Worm (Caenorhabditis elegans) whole organism, L4/young adult: ENCODE data around the gene znf-207.

Source experiments
- W03F9.2 ChIP-seq: fragments of 150-350 bp; optimal IDR thresholded peaks from 2 replicates; lab custom pipeline; 2014; ENCODE audit warnings: missing biosample characterization, missing genetic modification characterization
- dao-5 ChIP-seq: sonication (generic microtip); optimal IDR thresholded peaks from 2 replicates; lab custom pipeline; 2016; ENCODE audit warnings: missing genotype, missing genetic modification characterization, moderate library complexity, missing compliant biosample characterization
- him-1 ChIP-seq: sonication (generic microtip); optimal IDR thresholded peaks from 2 replicates; lab custom pipeline; 2016; ENCODE audit warnings: missing genotype, missing genetic modification reagents, missing genetic modification characterization, missing compliant biosample characterization

DNA sequence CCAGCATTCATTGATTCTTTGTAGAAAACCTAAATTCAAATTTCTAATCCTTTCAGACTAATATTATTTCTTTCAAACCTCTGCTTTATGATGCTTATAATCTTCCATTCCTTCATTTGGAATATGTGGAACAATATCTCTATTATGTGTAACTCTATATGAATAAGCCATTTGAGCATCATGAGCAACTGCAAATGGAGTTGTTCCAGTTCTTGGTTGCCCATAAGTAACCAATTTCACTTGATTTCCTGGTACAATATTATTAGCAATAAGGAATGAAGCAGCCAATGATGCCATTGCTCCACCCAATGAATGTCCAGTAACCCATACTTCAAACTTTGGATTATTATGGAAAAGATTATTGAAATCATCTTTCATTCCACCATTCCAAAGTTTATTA is 5.8 kb upstream of the znf-207 start:
- TF ChIP-seq him-1 (tag; lab: Kevin White, UChicago), result no peak
- no peak for TF ChIP-seq dao-5
- no peak for TF ChIP-seq W03F9.2
